Worm (Caenorhabditis elegans) whole organism, L3 larva: ENCODE measurements around the gene F14F9.5.

Experiments
- R02D3.7 ChIP-seq: fragments of 150-350 bp; optimal IDR thresholded peaks from 2 replicates; lab custom pipeline; 2014; ENCODE audit warnings: missing biosample characterization, missing genetic modification characterization
- ZK546.5 ChIP-seq: sonication (generic microtip); optimal IDR thresholded peaks from 2 replicates; lab custom pipeline; 2017; ENCODE audit warnings: missing biosample characterization, missing genetic modification characterization
- aly-2 ChIP-seq: fragments of 150-350 bp; optimal IDR thresholded peaks from 2 replicates; lab custom pipeline; 2014; ENCODE audit warnings: missing biosample characterization, missing genetic modification characterization
- ama-1 ChIP-seq: fragments of 150-350 bp; optimal IDR thresholded peaks from 2 replicates; lab custom pipeline; 2018
- ceh-16 ChIP-seq: sonication (generic microtip); optimal IDR thresholded peaks from 2 replicates; lab custom pipeline; 2017; ENCODE audit warnings: missing biosample characterization, missing genetic modification characterization
- ceh-28 ChIP-seq: fragments of 150-350 bp; optimal IDR thresholded peaks from 2 replicates; lab custom pipeline; 2014; ENCODE audit warnings: missing biosample characterization, missing genetic modification reagents, missing genetic modification characterization
- ceh-82 ChIP-seq: fragments of 150-350 bp; optimal IDR thresholded peaks from 2 replicates; lab custom pipeline; 2014; ENCODE audit warnings: missing biosample characterization, missing genetic modification characterization
- ceh-9 ChIP-seq: sonication (generic microtip); optimal IDR thresholded peaks from 2 replicates; lab custom pipeline; 2018; ENCODE audit warnings: missing biosample characterization, missing genetic modification characterization
- daf-12 ChIP-seq: fragments of 150-350 bp; optimal IDR thresholded peaks from 2 replicates; lab custom pipeline; 2014; ENCODE audit warnings: missing biosample characterization, missing genetic modification reagents, missing genetic modification characterization
- egl-5 ChIP-seq: fragments of 150-350 bp; optimal IDR thresholded peaks from 2 replicates; lab custom pipeline; 2017; ENCODE audit warnings: missing biosample characterization, missing genetic modification reagents, missing genetic modification characterization, inconsistent platforms
- elt-1 ChIP-seq: fragments of 150-350 bp; optimal IDR thresholded peaks from 2 replicates; lab custom pipeline; 2014; ENCODE audit warnings: missing biosample characterization, missing genetic modification characterization
- elt-2 ChIP-seq: sonication (generic microtip); optimal IDR thresholded peaks from 2 replicates; lab custom pipeline; 2016; ENCODE audit warnings: missing genetic modification reagents, mild to moderate bottlenecking, missing genetic modification characterization, missing compliant biosample characterization
- elt-3 ChIP-seq, 3 experiments: fragments of 150-350 bp in 1 of 3; sonication (generic microtip) in 2 of 3; optimal IDR thresholded peaks; 2 replicates in 2 of 3; 4 replicates in 1 of 3; lab custom pipeline; 2014 to 2017; ENCODE audit warnings: missing biosample characterization in 3 of 3, missing genetic modification characterization in 3 of 3
- fkh-10 ChIP-seq: sonication (generic microtip); optimal IDR thresholded peaks from 2 replicates; lab custom pipeline; 2017; ENCODE audit warnings: missing biosample characterization, missing genetic modification reagents, missing genetic modification characterization
- fkh-2 ChIP-seq: fragments of 150-350 bp; optimal IDR thresholded peaks from 2 replicates; lab custom pipeline; 2014; ENCODE audit warnings: missing biosample characterization, missing genetic modification reagents, missing genetic modification characterization
- hmg-11 ChIP-seq: sonication (generic microtip); optimal IDR thresholded peaks from 2 replicates; lab custom pipeline; 2016; ENCODE audit warnings: missing genetic modification characterization, missing compliant biosample characterization
- jun-1 ChIP-seq: fragments of 150-350 bp; optimal IDR thresholded peaks from 2 replicates; lab custom pipeline; 2014; ENCODE audit warnings: missing biosample characterization, missing genetic modification reagents, missing genetic modification characterization
- lin-15B ChIP-seq: fragments of 150-350 bp; optimal IDR thresholded peaks from 2 replicates; lab custom pipeline; 2014; ENCODE audit warnings: missing biosample characterization, missing genetic modification characterization
- lin-39 ChIP-seq: fragments of 150-350 bp; optimal IDR thresholded peaks from 2 replicates; lab custom pipeline; 2018; ENCODE audit warnings: missing biosample characterization, missing genetic modification reagents, missing genetic modification characterization
- lsy-12 ChIP-seq: sonication (generic microtip); optimal IDR thresholded peaks from 2 replicates; lab custom pipeline; 2016; ENCODE audit warnings: mild to moderate bottlenecking, missing genetic modification characterization, missing compliant biosample characterization
- mdl-1 ChIP-seq: fragments of 150-350 bp; optimal IDR thresholded peaks from 2 replicates; lab custom pipeline; 2014; ENCODE audit warnings: missing biosample characterization, missing genetic modification characterization
- nfya-1 ChIP-seq: sonication (generic microtip); optimal IDR thresholded peaks from 2 replicates; lab custom pipeline; 2017; ENCODE audit warnings: missing genetic modification characterization, mild to moderate bottlenecking, missing compliant biosample characterization, antibody characterized with exemption, moderate library complexity; ENCODE audit not compliant: insufficient read depth
- nhr-23 ChIP-seq: fragments of 150-350 bp; optimal IDR thresholded peaks from 2 replicates; lab custom pipeline; 2014; ENCODE audit warnings: missing biosample characterization, missing genetic modification reagents, missing genetic modification characterization
- nhr-237 ChIP-seq: fragments of 150-350 bp; optimal IDR thresholded peaks from 2 replicates; lab custom pipeline; 2014; ENCODE audit warnings: missing biosample characterization, missing genetic modification characterization
- nhr-25 ChIP-seq: sonication (generic microtip); optimal IDR thresholded peaks from 2 replicates; lab custom pipeline; 2017; ENCODE audit warnings: missing biosample characterization, missing genetic modification characterization
- nhr-28 ChIP-seq: fragments of 150-350 bp; optimal IDR thresholded peaks from 2 replicates; lab custom pipeline; 2014; ENCODE audit warnings: missing biosample characterization, missing genetic modification characterization
- nhr-43 ChIP-seq: sonication (generic microtip); optimal IDR thresholded peaks from 2 replicates; lab custom pipeline; 2016; ENCODE audit warnings: mild to moderate bottlenecking, missing genetic modification characterization, missing compliant biosample characterization; ENCODE audit not compliant: poor library complexity, severe bottlenecking
- nhr-76 ChIP-seq: fragments of 150-350 bp; sonication (generic microtip); optimal IDR thresholded peaks from 5 replicates; lab custom pipeline; 2014; ENCODE audit warnings: missing biosample characterization, missing genetic modification characterization
- pha-4 ChIP-seq: fragments of 150-350 bp; optimal IDR thresholded peaks from 2 replicates; lab custom pipeline; 2014; ENCODE audit warnings: missing biosample characterization, missing genetic modification reagents, missing genetic modification characterization
- pqm-1 ChIP-seq: fragments of 150-350 bp; optimal IDR thresholded peaks from 2 replicates; lab custom pipeline; 2017; ENCODE audit warnings: missing biosample characterization, missing genetic modification characterization, inconsistent platforms
- sea-2 ChIP-seq: fragments of 150-350 bp; sonication (generic microtip); optimal IDR thresholded peaks from 4 replicates; lab custom pipeline; 2014; ENCODE audit warnings: missing biosample characterization, missing genetic modification reagents, missing genetic modification characterization
- snpc-4 ChIP-seq: fragments of 150-350 bp; optimal IDR thresholded peaks from 2 replicates; lab custom pipeline; 2014; ENCODE audit warnings: missing biosample characterization, missing genetic modification characterization
- tbx-2 ChIP-seq: sonication (generic microtip); optimal IDR thresholded peaks from 2 replicates; lab custom pipeline; 2016; ENCODE audit warnings: mild to moderate bottlenecking, missing genetic modification characterization, missing compliant biosample characterization
- unc-39 ChIP-seq: sonication (generic microtip); optimal IDR thresholded peaks from 4 replicates; lab custom pipeline; 2017; ENCODE audit warnings: missing biosample characterization, missing genetic modification characterization
- ztf-11 ChIP-seq: fragments of 150-350 bp; optimal IDR thresholded peaks from 2 replicates; lab custom pipeline; 2014; ENCODE audit warnings: missing biosample characterization, missing genetic modification characterization
- ztf-4 ChIP-seq: fragments of 150-350 bp; optimal IDR thresholded peaks from 2 replicates; lab custom pipeline; 2014; ENCODE audit warnings: missing biosample characterization, missing genetic modification characterization

The F14F9.5 gene

ce11 chrV:5084957-5085465 lies 41.9 kb upstream of the F14F9.5 start, which contains the start of gene Y58A7A.4:
Gene Y58A7A.4, minus strand, starts transcription at chrV:5085007.
- TF ChIP-seq tbx-2 (tag; lab: Kevin White, UChicago) (no peak), elt-2 (tag; lab: Kevin White, UChicago) (no peak), lin-39 (tag; lab: Kevin White, UChicago) (no peak), elt-3 (tag; optimal IDR thresholded peaks at IDR 0.05; lab: Kevin White, UChicago) (no peak)

ce11 chrV:5086919-5087404 lies 39.9 kb upstream of the F14F9.5 start, which contains the start of gene Y58A7A.5:
Gene Y58A7A.5, minus strand, starts transcription at chrV:5086969.
- peak; percentile 26 for TF ChIP-seq lin-39 (tag; lab: Kevin White, UChicago)
- peak; percentile 28 for TF ChIP-seq pha-4 (tag; lab: Kevin White, UChicago)
- TF ChIP-seq nhr-28 = no peak
- peak; percentile 22 for TF ChIP-seq nfya-1 (tag; lab: Kevin White, UChicago)
- TF ChIP-seq ceh-28 (tag; lab: Kevin White, UChicago) = peak; percentile 3
- no peak for TF ChIP-seq jun-1 (tag; lab: Kevin White, UChicago)

ce11 chrV:5088311-5088710 lies 38.6 kb upstream of the F14F9.5 start:
- TF ChIP-seq pqm-1 (tag; lab: Kevin White, UChicago) (no peak), pha-4 (tag; lab: Kevin White, UChicago) (no peak), fkh-2 (tag; lab: Kevin White, UChicago) (no peak), tbx-2 (tag; lab: Kevin White, UChicago) (no peak), egl-5 (tag; lab: Kevin White, UChicago) (no peak), nfya-1 (tag; lab: Kevin White, UChicago) (no peak), nhr-25 (tag; lab: Kevin White, UChicago) (no peak), snpc-4 (tag; lab: Kevin White, UChicago) (no peak), jun-1 (tag; lab: Kevin White, UChicago) (no peak), nhr-237 (no peak), ceh-9 (no peak), nhr-76 (tag; lab: Kevin White, UChicago) (no peak)

ce11 chrV:5089497-5090134 lies 37.3 kb upstream of the F14F9.5 start, which contains the start of gene glb-32:
Gene glb-32, minus strand, starts transcription at chrV:5089547.
- no peak for TF ChIP-seq ztf-11 (tag; lab: Kevin White, UChicago)
- TF ChIP-seq aly-2 (tag; lab: Kevin White, UChicago) = no peak
- TF ChIP-seq elt-2 (tag; lab: Kevin White, UChicago) = no peak
- no peak for TF ChIP-seq unc-39 (tag; lab: Kevin White, UChicago)
- no peak for TF ChIP-seq ZK546.5
- no peak for TF ChIP-seq nhr-25 (tag; lab: Kevin White, UChicago)
- TF ChIP-seq mdl-1 (tag; lab: Kevin White, UChicago) = no peak
- TF ChIP-seq nhr-43 (tag; lab: Kevin White, UChicago) = no peak
- TF ChIP-seq ceh-28 (tag; lab: Kevin White, UChicago) = no peak
- TF ChIP-seq pqm-1 (tag; lab: Kevin White, UChicago) = no peak
- no peak for TF ChIP-seq ceh-16 (tag; lab: Kevin White, UChicago)
- TF ChIP-seq lsy-12 (tag; lab: Kevin White, UChicago) = no peak
- no peak for TF ChIP-seq egl-5 (tag; lab: Kevin White, UChicago)
- TF ChIP-seq daf-12 (tag; lab: Kevin White, UChicago) = no peak
- TF ChIP-seq lin-15B (tag; lab: Kevin White, UChicago) = no peak
- TF ChIP-seq R02D3.7 (tag; lab: Kevin White, UChicago) = no peak
- no peak for TF ChIP-seq fkh-2 (tag; lab: Kevin White, UChicago)
- no peak for TF ChIP-seq nhr-23

ce11 chrV:5090386-5090785 lies 36.5 kb upstream of the F14F9.5 start:
- TF ChIP-seq hmg-11 (tag; lab: Kevin White, UChicago) (no peak), lin-39 (tag; lab: Kevin White, UChicago) (no peak), pqm-1 (tag; lab: Kevin White, UChicago) (no peak), ztf-4 (tag; lab: Kevin White, UChicago) (no peak), elt-2 (tag; lab: Kevin White, UChicago) (no peak), ceh-82 (no peak), aly-2 (tag; lab: Kevin White, UChicago) (no peak), ceh-28 (tag; lab: Kevin White, UChicago) (no peak), fkh-10 (GFP tag; lab: Kevin White, UChicago) (peak; percentile 20), ztf-11 (tag; lab: Kevin White, UChicago) (no peak), ceh-9 (no peak), elt-1 (tag; lab: Kevin White, UChicago) (peak; percentile 18), sea-2 (GFP tag; lab: Kevin White, UChicago) (no peak), nhr-76 (tag; lab: Kevin White, UChicago) (no peak), nhr-25 (tag; lab: Kevin White, UChicago) (no peak), ama-1 (lab: Kevin White, UChicago) (no peak)
